Fruit fly (Drosophila melanogaster) whole organism, wandering third instar larva: ENCODE data around the gene tbrd-1.

ENCODE experiments used
- CG32264 ChIP-seq: fragments of 200-800 bp; sonication (Bioruptor generic); optimal IDR thresholded peaks from 2 replicates; lab custom pipeline; 2016; ENCODE audit warnings: missing biosample characterization, missing genetic modification characterization
- CrebA ChIP-seq: fragments of 200-800 bp; sonication (Bioruptor generic); optimal IDR thresholded peaks from 2 replicates; lab custom pipeline; 2016; ENCODE audit warnings: missing biosample characterization, mild to moderate bottlenecking, missing genetic modification characterization, borderline replicate concordance
- Dfd ChIP-seq: fragments of >200 bp; optimal IDR thresholded peaks from 2 replicates; lab custom pipeline; 2017; ENCODE audit warnings: missing biosample characterization, missing genetic modification characterization
- Hr78 ChIP-seq: fragments of >200 bp; optimal IDR thresholded peaks from 2 replicates; lab custom pipeline; 2017; ENCODE audit warnings: missing biosample characterization, missing genetic modification characterization
- Mio ChIP-seq: sonication (Bioruptor generic); optimal IDR thresholded peaks from 2 replicates; lab custom pipeline; 2016; ENCODE audit warnings: missing biosample characterization, missing genetic modification characterization
- Rel ChIP-seq, 2 experiments: fragments of 200-800 bp; sonication (Bioruptor generic) in 1 of 2; optimal IDR thresholded peaks; 2 replicates in 1 of 2; 3 replicates in 1 of 2; lab custom pipeline; 2016 to 2019; ENCODE audit warnings: mild to moderate bottlenecking in 2 of 2, missing biosample characterization in 2 of 2, missing genetic modification characterization in 2 of 2, moderate library complexity in 1 of 2
- br ChIP-seq: fragments of 200-800 bp; sonication (Bioruptor generic); optimal IDR thresholded peaks from 2 replicates; lab custom pipeline; 2016; ENCODE audit warnings: missing biosample characterization, missing genetic modification characterization
- brk ChIP-seq: fragments of 200-800 bp; sonication (Bioruptor generic); optimal IDR thresholded peaks from 2 replicates; lab custom pipeline; 2016; ENCODE audit warnings: missing biosample characterization, mild to moderate bottlenecking, missing genetic modification characterization
- dsf ChIP-seq: sonication (Bioruptor generic); optimal IDR thresholded peaks from 2 replicates; lab custom pipeline; 2016; ENCODE audit warnings: missing biosample characterization, missing genetic modification characterization, borderline replicate concordance
- h ChIP-seq: fragments of 200-800 bp; sonication (Bioruptor generic); optimal IDR thresholded peaks from 3 replicates; lab custom pipeline; 2016; ENCODE audit warnings: missing biosample characterization, mild to moderate bottlenecking, missing genetic modification characterization
- pan ChIP-seq: fragments of >200 bp; optimal IDR thresholded peaks from 2 replicates; lab custom pipeline; 2017
- usp ChIP-seq: fragments of >200 bp; optimal IDR thresholded peaks from 2 replicates; lab custom pipeline; 2017; ENCODE audit warnings: missing biosample characterization, missing genetic modification characterization

DNA sequence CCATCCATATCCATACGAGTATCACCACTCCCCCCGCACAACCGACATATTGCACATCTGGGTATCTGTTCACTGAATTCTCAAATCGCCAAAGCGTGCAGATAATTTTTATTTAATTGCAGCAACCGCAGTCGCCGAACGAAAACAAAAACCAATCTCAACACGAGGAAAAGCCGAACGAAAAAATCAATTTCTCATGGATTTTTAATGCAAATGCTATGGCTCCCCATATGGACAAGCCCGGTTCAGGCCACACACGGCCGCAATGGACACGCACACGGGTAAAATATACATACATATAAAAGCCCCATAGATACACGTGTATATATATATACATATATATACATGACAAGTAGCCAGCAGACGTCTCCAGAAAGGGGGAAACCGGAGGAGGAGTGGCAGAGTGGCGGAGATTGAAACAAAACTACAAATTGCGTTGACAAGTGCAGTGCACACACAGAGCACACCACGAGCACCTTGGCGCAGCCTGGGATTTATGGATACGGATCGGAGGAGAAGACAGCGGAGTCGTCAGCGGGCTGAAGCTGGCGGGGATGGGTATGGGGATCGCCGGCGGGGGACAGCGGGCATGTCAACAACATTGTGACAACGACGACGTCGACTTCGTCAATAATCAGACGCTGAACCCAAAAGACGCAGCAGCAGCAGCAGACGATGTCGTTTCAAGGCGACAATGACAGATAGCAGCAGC lies 15.6 kb downstream of the tbrd-1 start:
- TF ChIP-seq usp (GFP tag; lab: Kevin White, UChicago), result no peak
- no peak for TF ChIP-seq CrebA
- no peak for TF ChIP-seq brk (GFP tag; lab: Kevin White, UChicago)
- no peak for TF ChIP-seq CG32264 (GFP tag; lab: Kevin White, UChicago)
- no peak for TF ChIP-seq pan
- TF ChIP-seq Rel (GFP tag; optimal IDR thresholded peaks at IDR 0.05; lab: Kevin White, UChicago), result no peak
- peak; percentile 39 for TF ChIP-seq Rel (tag; optimal IDR thresholded peaks at IDR 0.05; lab: Kevin White, UChicago)
- no peak for TF ChIP-seq Mio
- TF ChIP-seq Hr78 (GFP tag; lab: Kevin White, UChicago), result no peak
- TF ChIP-seq br (GFP tag; lab: Kevin White, UChicago), result no peak
- TF ChIP-seq Dfd (GFP tag; lab: Kevin White, UChicago), result no peak
- no peak for TF ChIP-seq dsf (GFP tag; lab: Kevin White, UChicago)
- TF ChIP-seq h (GFP tag; lab: Kevin White, UChicago), result no peak
